Fruit fly (Drosophila melanogaster): ENCODE data around the gene CG7131.
A peak's percentile ranks its signal among the peaks of the same experiment; 100 is the strongest.

CG7131 gene

dm6 chr3R:18275113-18275782 is 13.3 kb downstream of the CG7131 start (continued):
- TF ChIP-seq CG11723 (GFP tag; optimal IDR thresholded peaks at IDR 0.05) (no peak), nom (GFP tag; optimal IDR thresholded peaks at IDR 0.05) (peak; percentile 55), CG32532 (GFP tag; IDR thresholded peaks at IDR 0.05) (peak; percentile 25; the same call in 1 of the 2 replicates), CG10366 (GFP tag; IDR thresholded peaks at IDR 0.05) (0 out of 2 replicates have a peak, but pooled peaks have one; percentile 11), Myb (GFP tag; optimal IDR thresholded peaks at IDR 0.05) (no peak), gsb (GFP tag; IDR thresholded peaks at IDR 0.05) (no peak), HLHmδ (GFP tag; optimal IDR thresholded peaks at IDR 0.05) (peak; percentile 44), Trl (optimal IDR thresholded peaks at IDR 0.05) (peak; percentile 94 to 98), Trl (GFP tag; optimal IDR thresholded peaks at IDR 0.05) (no peak), CG34376 (GFP tag; optimal IDR thresholded peaks at IDR 0.05) (peak; percentile 10), Tbp (GFP tag; optimal IDR thresholded peaks at IDR 0.05) (no peak), CG1024 (GFP tag; IDR thresholded peaks at IDR 0.05) (no peak), CG17359 (tag; optimal IDR thresholded peaks at IDR 0.05) (no peak), CG17361 (GFP tag; IDR thresholded peaks at IDR 0.05) (no peak)

dm6 chr3R:18274328-18275098 is 14.1 kb downstream of the CG7131 start, which contains the start of the genes Vps39 and eIF1A:
Gene Vps39, minus strand, starts transcription at chr3R:18274446.
Gene eIF1A, plus strand, starts transcription at chr3R:18274665.
- TF ChIP-seq CG12236 (GFP tag; optimal IDR thresholded peaks at IDR 0.05): no peak
- no peak for TF ChIP-seq CG17186 (GFP tag; optimal IDR thresholded peaks at IDR 0.05)
- TF ChIP-seq CG4328 (GFP tag; optimal IDR thresholded peaks at IDR 0.05): no peak
- TF ChIP-seq CG32772 (GFP tag; IDR thresholded peaks at IDR 0.05): no peak
- TF ChIP-seq fd64A (GFP tag; optimal IDR thresholded peaks at IDR 0.05): no peak
- TF ChIP-seq tna (GFP tag; IDR thresholded peaks at IDR 0.05; ENCODE audit: partially characterized antibody): peak; percentile 83
- no peak for TF ChIP-seq stc (GFP tag; IDR thresholded peaks at IDR 0.05)
- TF ChIP-seq Doc2 (GFP tag; IDR thresholded peaks at IDR 0.05): no peak
- peak in 1 of 3 experiments; percentile 24 for TF ChIP-seq lola (GFP tag; optimal IDR thresholded peaks at IDR 0.05)
- TF ChIP-seq Hand (GFP tag; optimal IDR thresholded peaks at IDR 0.05): peak; percentile 14
- no peak for TF ChIP-seq CG13894 (tag; optimal IDR thresholded peaks at IDR 0.05)
- TF ChIP-seq Abd-B (GFP tag; optimal IDR thresholded peaks at IDR 0.05): no peak
- TF ChIP-seq gfzf (GFP tag; optimal IDR thresholded peaks at IDR 0.05): peak; percentile 12
- peak; percentile 39 for TF ChIP-seq PHDP (tag; optimal IDR thresholded peaks at IDR 0.05)
- TF ChIP-seq CG30403 (GFP tag; optimal IDR thresholded peaks at IDR 0.05): peak; percentile 67
- TF ChIP-seq tx (GFP tag; optimal IDR thresholded peaks at IDR 0.05): peak; percentile 3
- peak; percentile 45 for TF ChIP-seq Dp (GFP tag; optimal IDR thresholded peaks at IDR 0.05)
- no peak for TF ChIP-seq sima (GFP tag; optimal IDR thresholded peaks at IDR 0.05)
- TF ChIP-seq inv (GFP tag; IDR thresholded peaks at IDR 0.05; ENCODE audit: partially characterized antibody): peak; percentile 86
- no peak for TF ChIP-seq Nf-YA (GFP tag; IDR thresholded peaks at IDR 0.05)
- TF ChIP-seq Chrac-16 (GFP tag; optimal IDR thresholded peaks at IDR 0.05): peak; percentile 44
- TF ChIP-seq Aef1 (GFP tag; IDR thresholded peaks at IDR 0.05): 0 out of 3 replicates have a peak, but pooled peaks have one; percentile 21
- TF ChIP-seq chn (GFP tag; optimal IDR thresholded peaks at IDR 0.05): peak; percentile 14
- 0 out of 3 replicates have a peak, but pooled peaks have one; percentile 43 for TF ChIP-seq Dbx (GFP tag; IDR thresholded peaks at IDR 0.05)
- no peak for TF ChIP-seq CTCF (GFP tag; optimal IDR thresholded peaks at IDR 0.05)
- no peak for TF ChIP-seq NC2α (GFP tag; optimal IDR thresholded peaks at IDR 0.05)
- peak; percentile 31 for TF ChIP-seq tin (GFP tag; optimal IDR thresholded peaks at IDR 0.05)
- no peak for TF ChIP-seq HmgD (GFP tag; optimal IDR thresholded peaks at IDR 0.05)
- TF ChIP-seq CG6272 (GFP tag; IDR thresholded peaks at IDR 0.05): peak; percentile 36; the same call in 1 of the 2 replicates
- TF ChIP-seq Dip3 (GFP tag; optimal IDR thresholded peaks at IDR 0.05): peak; percentile 21
- peak; percentile 60; the same call in 1 of the 4 replicates for TF ChIP-seq chinmo (GFP tag; IDR thresholded peaks at IDR 0.05; ENCODE audit: partially characterized antibody)
- TF ChIP-seq NFAT (GFP tag; IDR thresholded peaks at IDR 0.05): no peak
- TF ChIP-seq lilli (GFP tag; optimal IDR thresholded peaks at IDR 0.05): peak; percentile 70
- peak; percentile 17 for TF ChIP-seq CG13775 (GFP tag; optimal IDR thresholded peaks at IDR 0.05)
- no peak; the same call in 1 of the 2 replicates for TF ChIP-seq CG10366 (GFP tag; IDR thresholded peaks at IDR 0.05)

Data from whole organism, embryonic.